Worm (Caenorhabditis elegans): ENCODE data around the gene M163.8.

The M163.8 gene

ce11 chrX:14499830-14500409, 15.0 kb downstream of the M163.8 start:
- TF ChIP-seq ama-1 (optimal IDR thresholded peaks at IDR 0.05) = no peak
- no peak for TF ChIP-seq tbx-11 (GFP tag; IDR thresholded peaks at IDR 0.05)
- TF ChIP-seq ets-7 (tag; optimal IDR thresholded peaks at IDR 0.05) = no peak
- TF ChIP-seq pes-1 (GFP tag; IDR thresholded peaks at IDR 0.05) = no peak
- no peak for TF ChIP-seq F13C5.2 (tag; optimal IDR thresholded peaks at IDR 0.05)
- no peak for TF ChIP-seq tbx-37 (GFP tag; conservative IDR thresholded peaks at IDR 0.05)
- no peak for TF ChIP-seq ceh-36 (tag; optimal IDR thresholded peaks at IDR 0.05)
- TF ChIP-seq aly-1 (tag; optimal IDR thresholded peaks at IDR 0.05) = no peak
- TF ChIP-seq B0310.2 (tag; optimal IDR thresholded peaks at IDR 0.05) = no peak

ce11 chrX:14500422-14501058, 15.6 kb downstream of the M163.8 start:
- TF ChIP-seq hmg-4 (GFP tag; optimal IDR thresholded peaks at IDR 0.05) (no peak), sea-1 (GFP tag; conservative IDR thresholded peaks at IDR 0.05) (no peak), hnd-1 (tag; optimal IDR thresholded peaks at IDR 0.05) (no peak), F13C5.2 (tag; optimal IDR thresholded peaks at IDR 0.05) (no peak), tbx-37 (GFP tag; conservative IDR thresholded peaks at IDR 0.05) (no peak), ceh-13 (GFP tag; optimal IDR thresholded peaks at IDR 0.05) (no peak), hmbx-1 (tag; optimal IDR thresholded peaks at IDR 0.05) (no peak), ets-7 (tag; optimal IDR thresholded peaks at IDR 0.05) (no peak), pes-1 (GFP tag; IDR thresholded peaks at IDR 0.05) (no peak), ama-1 (optimal IDR thresholded peaks at IDR 0.05) (no peak), B0310.2 (tag; optimal IDR thresholded peaks at IDR 0.05) (no peak), ceh-36 (tag; optimal IDR thresholded peaks at IDR 0.05) (no peak), tbx-11 (GFP tag; IDR thresholded peaks at IDR 0.05) (no peak), flt-1 (GFP tag; IDR thresholded peaks at IDR 0.05) (no peak), tra-4 (tag; optimal IDR thresholded peaks at IDR 0.05) (no peak), scrt-1 (GFP tag; IDR thresholded peaks at IDR 0.05) (no peak), aly-1 (tag; optimal IDR thresholded peaks at IDR 0.05) (no peak)

DNA sequence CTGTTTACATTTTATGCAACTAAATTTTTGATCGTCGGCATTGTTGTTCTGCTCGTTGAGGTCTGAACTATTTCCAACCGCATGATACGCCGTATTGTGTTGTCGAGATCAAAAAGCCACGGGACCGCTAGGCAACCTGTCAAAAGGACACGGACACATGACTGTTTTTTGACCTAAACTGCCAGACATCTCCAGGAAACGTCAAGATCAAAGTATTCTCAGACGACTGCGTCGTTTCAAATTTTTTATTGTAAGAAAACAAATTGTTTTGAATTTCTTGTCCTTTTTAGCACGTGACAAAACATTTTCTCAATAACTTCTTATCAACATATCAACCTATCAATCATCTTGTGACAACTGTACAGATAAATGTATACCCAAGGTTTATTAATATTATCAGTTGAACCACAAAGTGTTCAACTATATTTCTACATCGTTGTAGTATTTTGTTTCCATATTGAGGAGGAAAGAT, 17.2 kb downstream of the M163.8 start:
- no peak for TF ChIP-seq ama-1 (optimal IDR thresholded peaks at IDR 0.05)
- no peak for TF ChIP-seq hnd-1 (tag; optimal IDR thresholded peaks at IDR 0.05)

ce11 chrX:14503282-14503681, 18.4 kb downstream of the M163.8 start:
- no peak for TF ChIP-seq ama-1 (optimal IDR thresholded peaks at IDR 0.05)
- TF ChIP-seq flt-1 (GFP tag; IDR thresholded peaks at IDR 0.05) = no peak
- TF ChIP-seq ceh-13 (GFP tag; optimal IDR thresholded peaks at IDR 0.05) = no peak
- TF ChIP-seq hmg-4 (GFP tag; optimal IDR thresholded peaks at IDR 0.05) = no peak
- TF ChIP-seq hmbx-1 (tag; optimal IDR thresholded peaks at IDR 0.05) = no peak
- no peak for TF ChIP-seq ceh-36 (tag; optimal IDR thresholded peaks at IDR 0.05)
- no peak for TF ChIP-seq scrt-1 (GFP tag; IDR thresholded peaks at IDR 0.05)
- TF ChIP-seq tbx-37 (GFP tag; conservative IDR thresholded peaks at IDR 0.05) = no peak
- no peak for TF ChIP-seq B0310.2 (tag; optimal IDR thresholded peaks at IDR 0.05)
- TF ChIP-seq F13C5.2 (tag; optimal IDR thresholded peaks at IDR 0.05) = no peak
- no peak for TF ChIP-seq ets-7 (tag; optimal IDR thresholded peaks at IDR 0.05)

DNA sequence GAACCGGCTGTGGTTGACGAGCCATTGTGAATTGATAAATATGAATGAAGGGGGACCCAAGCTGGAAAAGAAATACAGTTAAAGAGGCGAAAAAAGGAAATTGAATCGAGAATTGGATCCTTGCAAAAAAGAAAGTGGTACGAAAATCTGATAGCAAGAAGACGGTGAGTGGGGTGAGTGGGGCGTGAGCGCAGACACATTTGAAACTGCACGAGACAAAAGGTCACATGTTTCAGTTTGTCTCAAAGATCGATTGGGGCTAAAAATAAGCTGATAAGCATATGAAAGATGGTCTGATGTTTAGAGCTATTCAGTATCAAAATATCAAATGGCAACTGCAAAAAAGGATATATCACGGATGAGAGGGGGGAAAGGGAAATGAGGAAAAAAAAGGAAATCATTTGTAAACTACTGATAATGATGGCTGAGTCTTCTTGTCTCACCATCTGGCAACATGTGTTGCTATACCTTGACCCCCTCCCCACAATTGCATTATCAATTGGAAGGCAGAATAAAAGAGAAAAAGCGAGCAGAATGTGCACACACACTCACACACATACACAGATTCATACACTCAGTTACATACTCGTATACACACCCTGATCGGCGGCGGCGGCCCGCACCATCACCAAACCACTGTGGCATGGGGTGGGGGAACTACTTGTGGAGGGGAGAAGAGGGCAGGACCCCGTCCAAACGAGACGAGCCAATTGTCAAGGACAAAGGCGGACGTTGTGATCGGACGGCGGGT, 19.0 kb downstream of the M163.8 start, which contains the start of gene M163.1:
Gene M163.1 (minus strand): TSS at position 25 of the 751 bp plus-strand sequence.
- TF ChIP-seq hnd-1 (tag; optimal IDR thresholded peaks at IDR 0.05) (peak; percentile 0), pes-1 (GFP tag; IDR thresholded peaks at IDR 0.05) (0 out of 2 replicates have a peak, but pooled peaks have one; percentile 13), sea-1 (GFP tag; conservative IDR thresholded peaks at IDR 0.05) (no peak), tbx-37 (GFP tag; conservative IDR thresholded peaks at IDR 0.05) (no peak), ceh-36 (tag; optimal IDR thresholded peaks at IDR 0.05) (no peak), F13C5.2 (tag; optimal IDR thresholded peaks at IDR 0.05) (peak; percentile 15), hmg-4 (GFP tag; optimal IDR thresholded peaks at IDR 0.05) (peak; percentile 87), ets-7 (tag; optimal IDR thresholded peaks at IDR 0.05) (no peak), scrt-1 (GFP tag; IDR thresholded peaks at IDR 0.05) (peak; percentile 46; the same call in 1 of the 2 replicates), ceh-13 (GFP tag; optimal IDR thresholded peaks at IDR 0.05) (peak; percentile 16)

DNA sequence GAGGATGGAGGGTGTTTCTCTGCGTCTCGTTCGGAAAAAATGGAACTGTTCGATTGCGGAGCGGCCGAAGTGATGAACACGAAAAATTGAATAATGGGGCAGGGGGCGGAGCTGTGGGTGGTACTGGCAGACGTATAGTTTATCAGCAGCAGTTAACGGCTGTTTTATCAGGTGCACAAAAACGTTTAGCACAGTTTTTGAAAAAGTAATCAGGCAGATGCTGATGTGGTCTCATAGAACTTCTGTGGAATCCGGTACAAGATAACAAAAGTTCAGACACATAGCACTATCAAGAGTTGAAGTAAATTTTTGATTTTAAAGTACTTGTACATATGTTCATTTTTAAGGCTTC, 19.6 kb downstream of the M163.8 start:
- TF ChIP-seq pes-1 (GFP tag; IDR thresholded peaks at IDR 0.05) = 0 out of 2 replicates have a peak, but pooled peaks have one; percentile 0
- TF ChIP-seq F13C5.2 (tag; optimal IDR thresholded peaks at IDR 0.05) = no peak

DNA sequence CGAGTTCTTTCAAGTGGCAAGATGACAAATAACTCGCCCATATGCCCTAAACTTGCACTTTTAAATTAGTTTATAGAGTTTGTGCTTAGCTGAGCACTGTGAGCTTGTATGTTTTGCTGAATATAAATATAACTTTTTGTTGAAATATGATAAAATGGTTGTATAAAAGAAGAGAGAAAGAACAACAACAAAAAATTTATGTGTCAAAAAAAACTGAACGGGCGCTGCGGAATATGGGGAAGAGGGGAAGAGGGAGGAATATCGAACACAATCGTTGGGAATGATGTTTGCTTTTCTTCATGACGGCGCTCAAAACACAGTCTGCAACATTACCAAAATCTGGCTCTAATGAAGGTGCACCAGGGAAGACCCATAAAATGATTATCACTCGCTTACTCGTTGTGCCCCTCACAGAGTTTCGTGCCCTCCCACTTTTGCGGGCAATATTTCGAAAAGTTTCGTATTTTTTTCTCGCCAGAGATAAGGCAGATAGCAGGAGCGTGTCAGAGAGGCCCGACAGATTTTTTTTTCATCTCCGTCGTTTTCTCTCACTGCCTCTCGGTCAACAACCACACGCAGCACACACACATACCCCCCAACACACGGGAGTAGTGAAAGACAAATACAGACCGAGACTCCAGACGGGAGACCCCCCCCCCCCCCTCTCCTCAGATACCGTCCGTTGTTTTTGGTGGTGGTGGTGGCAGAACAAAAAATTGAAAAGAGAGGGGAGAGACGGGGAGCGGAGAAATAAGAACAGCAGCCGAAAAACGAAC, 20.8 kb downstream of the M163.8 start:
- TF ChIP-seq hmg-4 (GFP tag; optimal IDR thresholded peaks at IDR 0.05) (peak; percentile 82), aly-1 (tag; optimal IDR thresholded peaks at IDR 0.05) (no peak), pes-1 (GFP tag; IDR thresholded peaks at IDR 0.05) (no peak), tra-4 (tag; optimal IDR thresholded peaks at IDR 0.05) (no peak), hnd-1 (tag; optimal IDR thresholded peaks at IDR 0.05) (no peak), tbx-37 (GFP tag; conservative IDR thresholded peaks at IDR 0.05) (no peak), hmbx-1 (tag; optimal IDR thresholded peaks at IDR 0.05) (no peak), ceh-36 (tag; optimal IDR thresholded peaks at IDR 0.05) (no peak), F13C5.2 (tag; optimal IDR thresholded peaks at IDR 0.05) (no peak), flt-1 (GFP tag; IDR thresholded peaks at IDR 0.05) (no peak), sea-1 (GFP tag; conservative IDR thresholded peaks at IDR 0.05) (0 out of 2 replicates have a peak, but pooled peaks have one; percentile 40)
